Fruit fly (Drosophila melanogaster): Measurements from ENCODE around the gene CG11089.
A peak's percentile ranks its signal among the peaks of the same experiment; 100 is the strongest.

dm6 chr3R:24926752-24927320, 50.0 kb downstream of the CG11089 start:
- no peak for TF ChIP-seq Clk (GFP tag; optimal IDR thresholded peaks at IDR 0.05)
- TF ChIP-seq Mnt (GFP tag; optimal IDR thresholded peaks at IDR 0.05), result no peak
- TF ChIP-seq CG14711 (tag; optimal IDR thresholded peaks at IDR 0.05), result peak; percentile 26
- TF ChIP-seq CG11617 (GFP tag; optimal IDR thresholded peaks at IDR 0.05), result no peak
- no peak for TF ChIP-seq CG7101 (tag; optimal IDR thresholded peaks at IDR 0.05)
- no peak for TF ChIP-seq kay (GFP tag; ENCODE audit: borderline replicate concordance)
- TF ChIP-seq CG1620 (GFP tag; optimal IDR thresholded peaks at IDR 0.05), result no peak
- TF ChIP-seq CG33017 (tag; optimal IDR thresholded peaks at IDR 0.05), result no peak
- no peak for TF ChIP-seq cic (GFP tag; optimal IDR thresholded peaks at IDR 0.05)
- TF ChIP-seq CG12768 (GFP tag; optimal IDR thresholded peaks at IDR 0.05), result no peak
